Worm (Caenorhabditis elegans): ENCODE measurements around the gene mlt-11.

- TF ChIP-seq efl-1 (GFP tag; optimal IDR thresholded peaks at IDR 0.05) (no peak), attf-6 (GFP tag; IDR thresholded peaks at IDR 0.05) (no peak), Y95B8A.8 (GFP tag; IDR thresholded peaks at IDR 0.05) (no peak), nhr-80 (tag; optimal IDR thresholded peaks at IDR 0.05) (no peak)
Measured at ce11 chrV:20641896-20642295, 25.1 kb upstream of the mlt-11 start, which contains the start of gene srxa-15.

Measured in whole organism, young adult.